Worm (Caenorhabditis elegans): Measurements from ENCODE around the gene srw-143.

The srw-143 gene

DNA sequence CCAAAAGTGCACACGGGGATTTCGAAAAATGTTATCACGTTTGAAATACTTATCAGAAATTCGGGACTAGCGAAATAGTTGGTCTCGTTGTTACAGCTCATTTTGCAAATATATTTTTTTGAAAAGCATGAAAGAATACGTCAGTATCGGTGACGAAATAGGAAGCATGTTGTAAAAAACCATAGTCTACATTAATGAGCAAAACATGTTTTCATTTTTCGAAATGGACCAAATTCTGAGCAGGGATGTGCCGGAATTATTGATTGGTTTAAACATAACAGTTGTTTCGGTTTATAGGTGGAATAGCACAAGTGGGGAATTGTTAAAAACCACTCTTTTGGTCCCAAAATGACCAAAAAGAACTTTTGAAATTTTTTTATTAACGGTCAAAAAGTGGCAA, 7.2 kb downstream of the srw-143 start, which contains the start of gene srh-247:
Gene srh-247, minus strand, starts transcription at position 101 of the 400 bp plus-strand sequence.
- TF ChIP-seq elt-3 (tag; optimal IDR thresholded peaks at IDR 0.05): no peak
- no peak for TF ChIP-seq sptf-1 (tag; optimal IDR thresholded peaks at IDR 0.05)

DNA sequence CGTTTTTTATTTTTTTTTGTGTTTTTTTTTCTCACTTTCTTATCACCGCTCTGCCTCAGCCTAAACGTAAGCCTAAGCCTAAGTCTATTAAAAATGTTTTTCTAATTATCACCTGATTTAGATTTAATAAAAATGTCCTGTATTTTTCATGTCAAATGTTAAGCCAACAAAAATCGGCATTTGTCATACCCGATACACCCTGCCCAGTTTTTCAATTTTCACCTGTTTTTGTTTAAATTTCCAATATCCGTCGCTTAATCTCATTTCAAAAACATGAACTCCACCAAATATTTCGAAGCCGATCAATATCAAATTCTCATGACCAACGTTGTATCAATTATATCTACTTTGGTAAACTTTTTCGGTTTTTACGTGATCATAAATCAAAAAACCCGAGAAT, 10.1 kb downstream of the srw-143 start, which contains the start of gene C31B8.1:
Gene C31B8.1, plus strand, starts transcription at position 301 of the 400 bp plus-strand sequence.
- TF ChIP-seq nhr-28 (tag; optimal IDR thresholded peaks at IDR 0.05): no peak
- no peak for TF ChIP-seq ces-1 (GFP tag; optimal IDR thresholded peaks at IDR 0.05)
- TF ChIP-seq elt-1 (tag; optimal IDR thresholded peaks at IDR 0.05; ENCODE audit: borderline replicate concordance, insufficient read depth): no peak
- TF ChIP-seq nhr-76 (tag; optimal IDR thresholded peaks at IDR 0.05): no peak
- no peak for TF ChIP-seq M03D4.4 (tag; optimal IDR thresholded peaks at IDR 0.05)
- no peak for TF ChIP-seq unc-39 (tag; optimal IDR thresholded peaks at IDR 0.05)
- no peak for TF ChIP-seq nhr-237 (tag; optimal IDR thresholded peaks at IDR 0.05)
- TF ChIP-seq lsy-2 (tag; optimal IDR thresholded peaks at IDR 0.05): no peak
- TF ChIP-seq lin-32 (GFP tag; optimal IDR thresholded peaks at IDR 0.05): no peak
- TF ChIP-seq unc-62 (GFP tag; optimal IDR thresholded peaks at IDR 0.05): no peak
- no peak for TF ChIP-seq bed-3 (GFP tag; optimal IDR thresholded peaks at IDR 0.05)
- no peak for TF ChIP-seq drap-1 (GFP tag; optimal IDR thresholded peaks at IDR 0.05)
- TF ChIP-seq cnd-1 (tag; optimal IDR thresholded peaks at IDR 0.05): no peak

DNA sequence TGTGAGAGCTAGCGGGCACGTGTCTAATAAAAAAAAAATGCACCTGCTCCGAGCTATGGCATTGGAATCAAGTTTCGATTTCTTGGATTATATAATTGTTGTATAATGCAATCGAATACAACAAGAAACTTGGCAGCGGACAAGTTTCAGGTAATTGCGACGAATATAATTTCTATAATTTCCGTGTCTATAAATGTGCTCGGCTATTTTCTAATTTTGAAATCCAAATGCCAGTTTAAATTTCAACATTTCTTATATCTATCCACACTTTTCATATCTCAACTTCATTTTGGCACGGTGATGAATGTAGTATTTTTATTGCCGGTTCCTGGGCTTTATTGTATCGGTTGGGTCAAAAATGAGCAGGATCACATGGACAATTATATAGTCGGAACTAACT, 11.6 kb downstream of the srw-143 start, which contains the start of gene C31B8.16:
Gene C31B8.16, plus strand, starts transcription at position 301 of the 400 bp plus-strand sequence.
- no peak for TF ChIP-seq mab-5 (tag; optimal IDR thresholded peaks at IDR 0.05)
- TF ChIP-seq nhr-12 (tag; optimal IDR thresholded peaks at IDR 0.05): no peak
- TF ChIP-seq lin-32 (GFP tag; optimal IDR thresholded peaks at IDR 0.05): no peak
- TF ChIP-seq lsy-2 (tag; optimal IDR thresholded peaks at IDR 0.05): no peak
- TF ChIP-seq blmp-1 (tag; optimal IDR thresholded peaks at IDR 0.05): no peak
- TF ChIP-seq lin-13 (tag; optimal IDR thresholded peaks at IDR 0.05): no peak
- TF ChIP-seq elt-1 (tag; optimal IDR thresholded peaks at IDR 0.05; ENCODE audit: borderline replicate concordance, insufficient read depth): no peak
- TF ChIP-seq sptf-1 (tag; optimal IDR thresholded peaks at IDR 0.05): no peak
- TF ChIP-seq tbx-8 (GFP tag; optimal IDR thresholded peaks at IDR 0.05): no peak
- TF ChIP-seq zip-8 (tag; optimal IDR thresholded peaks at IDR 0.05): no peak
- TF ChIP-seq ztf-11 (tag; optimal IDR thresholded peaks at IDR 0.05): no peak
- TF ChIP-seq ceh-43 (GFP tag; optimal IDR thresholded peaks at IDR 0.05): no peak
- TF ChIP-seq ceh-83 (GFP tag; optimal IDR thresholded peaks at IDR 0.05): no peak
- TF ChIP-seq elt-3 (tag; optimal IDR thresholded peaks at IDR 0.05): no peak
- TF ChIP-seq M03D4.4 (tag; optimal IDR thresholded peaks at IDR 0.05): no peak
- no peak for TF ChIP-seq snpc-4 (tag; optimal IDR thresholded peaks at IDR 0.05)
- TF ChIP-seq nhr-2 (tag; optimal IDR thresholded peaks at IDR 0.05): no peak
- TF ChIP-seq sem-2 (GFP tag; optimal IDR thresholded peaks at IDR 0.05): no peak
- TF ChIP-seq ham-2 (GFP tag; optimal IDR thresholded peaks at IDR 0.05): no peak

DNA sequence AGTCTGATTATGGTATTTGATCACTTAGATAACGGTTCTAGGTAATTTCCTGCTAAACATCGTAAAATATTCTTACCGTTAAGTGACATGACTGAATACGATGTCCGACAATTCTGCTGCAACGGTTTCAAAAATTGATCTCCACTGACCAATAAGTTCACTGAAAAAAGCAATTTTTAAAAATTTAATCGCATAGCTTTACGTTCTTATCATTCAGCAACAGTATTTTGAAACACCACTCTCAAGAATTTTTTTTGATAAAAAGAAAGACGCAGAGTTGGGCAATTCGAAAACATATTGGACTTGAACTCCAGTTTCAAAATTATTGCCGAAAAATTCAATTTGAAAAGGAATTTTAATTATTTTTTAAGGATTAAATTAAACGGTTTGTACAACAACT, 13.8 kb downstream of the srw-143 start, which contains the start of gene C31B8.12:
Gene C31B8.12, minus strand, starts transcription at position 101 of the 400 bp plus-strand sequence.
- TF ChIP-seq ham-2 (GFP tag; optimal IDR thresholded peaks at IDR 0.05): no peak
- no peak for TF ChIP-seq ztf-11 (tag; optimal IDR thresholded peaks at IDR 0.05)
- TF ChIP-seq unc-62 (GFP tag; optimal IDR thresholded peaks at IDR 0.05): no peak
- no peak for TF ChIP-seq lsy-2 (tag; optimal IDR thresholded peaks at IDR 0.05)
- no peak for TF ChIP-seq elt-3 (tag; optimal IDR thresholded peaks at IDR 0.05)
- TF ChIP-seq pha-4 (tag; optimal IDR thresholded peaks at IDR 0.05): no peak
- TF ChIP-seq nhr-2 (tag; optimal IDR thresholded peaks at IDR 0.05): no peak
- TF ChIP-seq tbx-8 (GFP tag; optimal IDR thresholded peaks at IDR 0.05): no peak
- TF ChIP-seq snpc-4 (tag; optimal IDR thresholded peaks at IDR 0.05): no peak
- TF ChIP-seq lin-32 (GFP tag; optimal IDR thresholded peaks at IDR 0.05): no peak
- no peak for TF ChIP-seq flh-1 (GFP tag; optimal IDR thresholded peaks at IDR 0.05)
- TF ChIP-seq ceh-39 (tag; optimal IDR thresholded peaks at IDR 0.05): no peak
- TF ChIP-seq bed-3 (GFP tag; optimal IDR thresholded peaks at IDR 0.05): no peak
- no peak for TF ChIP-seq sem-2 (GFP tag; optimal IDR thresholded peaks at IDR 0.05)
- TF ChIP-seq sptf-1 (tag; optimal IDR thresholded peaks at IDR 0.05): no peak
- TF ChIP-seq mab-5 (tag; optimal IDR thresholded peaks at IDR 0.05): no peak

DNA sequence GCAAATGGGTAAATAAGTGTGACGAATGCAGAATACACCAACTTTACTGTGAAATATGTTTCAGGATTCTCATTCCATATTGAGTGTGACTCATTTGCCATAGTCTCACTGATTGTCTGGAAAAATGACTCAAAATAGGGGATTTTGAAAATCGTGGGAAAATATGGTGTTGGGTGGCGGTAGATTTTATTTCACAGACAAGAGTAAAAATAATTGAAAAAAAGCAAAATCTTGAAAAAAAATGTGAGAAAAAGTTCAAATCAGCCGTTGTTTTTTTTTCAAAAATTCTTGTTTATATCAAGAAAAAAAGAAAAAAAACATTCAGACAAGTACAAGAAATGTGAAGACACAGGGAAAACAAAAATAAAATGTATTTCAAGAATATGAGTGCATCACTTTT, 18.7 kb downstream of the srw-143 start, which contains the start of gene srh-38:
Gene srh-38, minus strand, starts transcription at position 101 of the 400 bp plus-strand sequence.
- TF ChIP-seq unc-120 (tag; optimal IDR thresholded peaks at IDR 0.05; ENCODE audit: poor library complexity, severe bottlenecking) (no peak), lin-13 (tag; optimal IDR thresholded peaks at IDR 0.05) (no peak), mep-1 (tag; optimal IDR thresholded peaks at IDR 0.05) (no peak), unc-39 (tag; optimal IDR thresholded peaks at IDR 0.05) (no peak), ces-1 (GFP tag; optimal IDR thresholded peaks at IDR 0.05) (no peak), sptf-1 (tag; optimal IDR thresholded peaks at IDR 0.05) (no peak), lin-32 (GFP tag; optimal IDR thresholded peaks at IDR 0.05) (no peak), ceh-83 (GFP tag; optimal IDR thresholded peaks at IDR 0.05) (no peak), nhr-237 (tag; optimal IDR thresholded peaks at IDR 0.05) (no peak), elt-3 (tag; optimal IDR thresholded peaks at IDR 0.05) (no peak), sem-2 (GFP tag; optimal IDR thresholded peaks at IDR 0.05) (no peak), mls-2 (tag; optimal IDR thresholded peaks at IDR 0.05) (no peak), ztf-11 (tag; optimal IDR thresholded peaks at IDR 0.05) (no peak), ceh-43 (GFP tag; optimal IDR thresholded peaks at IDR 0.05) (no peak), elt-1 (tag; optimal IDR thresholded peaks at IDR 0.05; ENCODE audit: borderline replicate concordance, insufficient read depth) (no peak), snpc-4 (tag; optimal IDR thresholded peaks at IDR 0.05) (no peak), flh-1 (GFP tag; optimal IDR thresholded peaks at IDR 0.05) (no peak)
